Worm (Caenorhabditis elegans): ENCODE data around the gene fbxc-24.
"Not testable (repeated sequence)": the region's sequence is repeated elsewhere in the genome, so short reads cannot be mapped to it uniquely, and the experiment has no call there.

DNA sequence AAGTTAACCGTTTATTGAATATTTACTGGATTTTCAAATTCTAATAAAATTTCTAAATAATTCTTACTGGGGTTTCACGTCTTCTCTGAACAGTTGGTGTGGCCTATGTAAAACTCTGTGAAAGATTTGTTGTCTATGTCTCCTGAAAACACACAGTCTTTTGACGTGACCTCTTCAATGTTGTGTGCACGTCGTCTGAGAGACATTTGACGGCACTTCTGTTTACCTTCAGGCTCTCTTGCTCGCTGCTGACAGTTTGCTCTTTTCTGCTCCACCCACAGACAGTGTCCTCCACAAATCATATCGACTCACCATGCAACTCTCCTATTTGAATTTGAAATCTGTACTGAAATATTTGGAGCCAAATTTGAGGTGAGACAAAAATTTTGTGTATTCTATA, 21.4 kb upstream of the fbxc-24 start, which contains the start of gene fbxc-34:
- TF ChIP-seq ZK185.1 (tag; optimal IDR thresholded peaks at IDR 0.05; ENCODE audit: poor library complexity, severe bottlenecking); lag-1 (GFP tag; IDR thresholded peaks at IDR 0.05); snpc-1.1 (tag; optimal IDR thresholded peaks at IDR 0.05; ENCODE audit: insufficient read depth): not testable (repeated sequence)
